Worm (Caenorhabditis elegans): ENCODE data around the gene K05F1.1.

DNA sequence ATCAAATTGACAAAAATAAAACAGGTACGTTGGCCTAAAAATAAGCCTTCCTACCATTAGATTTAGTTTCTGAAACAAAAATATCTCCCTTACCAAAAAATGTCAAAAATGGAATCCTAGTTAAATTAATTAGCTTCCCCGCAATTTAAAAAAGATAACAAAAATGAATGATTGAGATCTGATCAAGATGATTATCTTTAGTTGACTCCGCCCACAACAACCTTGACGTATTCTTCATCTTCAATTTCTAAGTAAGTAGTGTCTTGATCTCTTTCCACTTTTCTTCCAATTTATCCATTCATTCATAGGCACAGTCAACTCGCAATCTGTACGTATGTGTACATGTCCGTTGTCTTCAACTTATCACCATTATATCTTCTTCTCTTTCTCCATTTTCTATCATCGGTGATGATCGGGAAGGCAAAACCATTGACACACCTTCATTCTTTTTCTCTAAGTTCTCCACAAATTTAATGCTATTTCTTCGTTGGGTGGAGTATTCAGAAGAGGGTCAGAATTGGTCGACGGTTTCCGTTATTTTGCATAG lies 32.8 kb upstream of the K05F1.1 start:
- TF ChIP-seq unc-55 (GFP tag; optimal IDR thresholded peaks at IDR 0.05) (no peak), lsy-2 (tag; optimal IDR thresholded peaks at IDR 0.05) (no peak), nhr-11 (tag; optimal IDR thresholded peaks at IDR 0.05) (no peak), sma-3 (GFP tag; optimal IDR thresholded peaks at IDR 0.05) (no peak), alr-1 (tag; optimal IDR thresholded peaks at IDR 0.05) (no peak), skn-1 (tag; optimal IDR thresholded peaks at IDR 0.05) (no peak)

Data from whole organism, L2 larva.